Fruit fly (Drosophila melanogaster) Kc167 (cell line): Measurements from ENCODE around the gene CG31997.

Experiments used
- Myc ChIP-seq: fragments of >200 bp; optimal IDR thresholded peaks from 2 replicates; lab custom pipeline; 2017; ENCODE audit warnings: missing external identifiers
- Sin3A ChIP-seq: fragments of >200 bp; optimal IDR thresholded peaks from 2 replicates; lab custom pipeline; 2018; ENCODE audit warnings: missing external identifiers
- h ChIP-seq: fragments of >200 bp; optimal IDR thresholded peaks from 3 replicates; lab custom pipeline; 2018; ENCODE audit warnings: missing external identifiers
- insv ChIP-seq: fragments of >200 bp; optimal IDR thresholded peaks from 3 replicates; lab custom pipeline; 2018; ENCODE audit warnings: missing external identifiers
- psq ChIP-seq: fragments of >200 bp; optimal IDR thresholded peaks from 2 replicates; lab custom pipeline; 2017; ENCODE audit warnings: missing external identifiers
- ttk ChIP-seq: sonication (Bioruptor generic); optimal IDR thresholded peaks from 2 replicates; lab custom pipeline; 2017; ENCODE audit warnings: missing external identifiers

The CG31997 gene

DNA sequence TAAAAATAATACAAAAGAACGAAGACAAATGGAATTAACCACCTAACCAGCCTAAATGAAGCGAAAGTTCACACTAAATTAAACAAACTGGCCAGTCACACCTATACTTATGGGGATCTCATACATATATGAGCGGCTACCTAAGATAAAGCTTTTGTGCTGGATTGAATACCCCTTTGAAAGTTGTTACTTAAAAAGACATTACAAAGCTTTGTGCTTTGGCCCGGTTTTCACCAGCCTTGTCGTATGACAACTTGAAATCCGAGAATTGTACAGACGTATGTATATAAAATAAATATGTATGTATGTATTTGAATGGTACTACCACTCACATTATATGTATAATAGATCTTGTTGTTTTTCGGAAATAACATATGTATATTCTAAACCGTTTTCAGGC, at the start of gene CG31997:
CG31997 (minus strand) TSS at position 84 of the 400 bp plus-strand sequence.
- no peak for TF ChIP-seq ttk (lab: Kevin White, UChicago)
- no peak for TF ChIP-seq Sin3A (lab: Kevin White, UChicago)
- no peak for TF ChIP-seq psq (lab: Kevin White, UChicago)
- no peak for TF ChIP-seq h (lab: Kevin White, UChicago)
- TF ChIP-seq insv (lab: Kevin White, UChicago) = no peak
- TF ChIP-seq Myc (lab: Kevin White, UChicago) = no peak

DNA sequence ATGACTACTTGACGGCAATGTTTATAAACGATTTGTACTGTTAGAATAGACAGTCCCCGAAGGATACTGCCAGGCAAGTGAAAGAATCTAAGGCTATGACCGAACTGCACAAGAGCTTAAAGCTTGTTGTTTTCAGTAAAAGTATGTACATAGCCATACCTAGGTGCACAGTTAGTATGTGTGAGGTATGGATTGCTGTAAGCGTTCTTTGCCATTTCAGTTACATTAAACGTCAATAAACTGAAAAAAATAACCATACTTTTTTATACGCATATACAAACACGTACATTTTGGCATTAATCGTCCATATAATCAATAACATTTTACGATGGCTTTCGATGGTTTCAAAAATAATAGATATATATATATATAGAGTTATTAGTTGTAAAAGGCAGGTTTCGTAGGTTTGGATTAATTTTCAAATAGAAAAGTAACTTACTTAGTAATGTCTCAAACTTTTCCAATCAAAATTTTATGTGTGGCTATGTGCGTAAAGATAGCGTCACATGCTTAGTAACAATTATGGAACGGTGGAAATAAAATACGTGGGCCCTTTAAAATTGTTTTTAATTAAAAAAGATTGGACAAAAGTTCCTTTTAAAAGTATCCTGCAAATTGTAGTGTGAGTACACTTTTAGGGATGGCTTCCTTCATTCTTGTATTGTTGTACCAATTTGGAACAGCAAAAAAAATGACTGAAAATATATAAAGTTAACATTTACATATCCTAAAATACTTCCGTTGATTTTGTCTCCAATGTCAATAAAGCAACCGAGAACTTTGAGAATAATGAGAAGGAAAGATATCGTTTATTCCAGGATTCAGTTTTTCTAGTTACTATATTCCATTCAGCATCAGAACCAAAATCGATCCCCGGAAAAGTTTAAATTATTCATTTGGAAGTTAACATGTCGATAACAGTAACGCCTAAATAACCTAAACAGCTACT, 37.8 kb upstream of the CG31997 start, which contains the start of gene Abcd1:
Abcd1 (minus strand) TSS at position 444 of the 949 bp plus-strand sequence.
- TF ChIP-seq ttk (lab: Kevin White, UChicago) = no peak
- peak; percentile 40 for TF ChIP-seq h (lab: Kevin White, UChicago)

DNA sequence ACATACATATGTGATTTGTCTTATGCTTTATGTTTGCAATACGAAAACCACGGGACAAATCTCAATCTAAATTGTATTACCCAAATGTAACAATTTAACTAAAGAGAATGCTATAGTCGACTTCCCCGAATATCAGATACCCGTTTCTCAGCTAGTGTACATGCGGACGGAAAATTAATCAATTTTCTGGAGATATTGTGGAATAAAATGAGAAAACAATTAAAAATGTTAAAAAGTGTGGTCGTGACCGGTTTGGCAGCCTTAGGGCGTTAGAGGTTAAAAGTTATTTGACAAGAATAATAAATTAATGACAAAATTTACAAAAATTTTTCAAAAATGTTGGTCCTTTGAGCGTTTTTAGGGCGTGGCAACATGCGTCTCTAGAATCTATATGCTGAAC, 36.7 kb upstream of the CG31997 start:
- TF ChIP-seq psq (lab: Kevin White, UChicago) = no peak
- no peak for TF ChIP-seq ttk (lab: Kevin White, UChicago)
- no peak for TF ChIP-seq Sin3A (lab: Kevin White, UChicago)

DNA sequence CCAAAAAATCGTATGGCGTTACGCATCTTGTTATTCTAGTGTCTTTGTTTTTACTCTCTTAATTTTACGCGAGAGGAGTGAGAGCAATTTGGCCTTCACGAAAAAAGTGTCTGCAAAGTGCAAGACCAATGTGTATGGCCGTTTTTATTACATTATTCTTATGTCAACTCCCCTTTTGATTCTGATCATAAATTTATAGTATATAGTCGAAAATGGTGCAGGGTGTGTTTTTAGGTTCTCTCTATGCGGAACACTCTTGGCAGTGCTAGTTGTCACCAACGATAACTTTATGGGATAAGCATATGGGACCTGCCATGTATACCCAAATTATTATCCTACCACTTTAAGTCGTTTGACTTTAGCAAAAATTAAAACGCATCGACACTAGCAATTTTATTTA, 27.8 kb upstream of the CG31997 start:
- no peak for TF ChIP-seq Myc (lab: Kevin White, UChicago)
- no peak for TF ChIP-seq Sin3A (lab: Kevin White, UChicago)
- no peak for TF ChIP-seq psq (lab: Kevin White, UChicago)
- no peak for TF ChIP-seq h (lab: Kevin White, UChicago)
- TF ChIP-seq insv (lab: Kevin White, UChicago) = no peak
- no peak for TF ChIP-seq ttk (lab: Kevin White, UChicago)

DNA sequence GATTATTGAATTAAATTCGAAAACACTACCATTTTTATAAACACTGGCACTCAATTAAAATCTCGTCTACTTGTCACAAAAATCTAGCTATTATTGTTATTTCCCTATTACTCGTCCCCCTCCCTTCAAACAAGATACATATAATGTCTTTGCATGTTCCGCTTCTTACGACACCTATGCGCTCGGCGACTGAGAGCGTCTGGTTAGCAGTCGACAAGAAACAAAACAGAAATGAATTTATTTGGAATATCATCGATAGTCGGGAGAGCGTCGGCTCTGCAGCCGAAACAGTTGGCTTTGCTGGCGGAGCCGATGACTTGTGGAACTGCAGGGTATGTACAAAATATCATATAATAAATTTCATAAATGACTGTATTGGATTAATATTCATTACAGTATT, 25.8 kb upstream of the CG31997 start:
- TF ChIP-seq insv (lab: Kevin White, UChicago) (no peak), Myc (lab: Kevin White, UChicago) (no peak), h (lab: Kevin White, UChicago) (no peak), ttk (lab: Kevin White, UChicago) (no peak), Sin3A (lab: Kevin White, UChicago) (no peak), psq (lab: Kevin White, UChicago) (no peak)

DNA sequence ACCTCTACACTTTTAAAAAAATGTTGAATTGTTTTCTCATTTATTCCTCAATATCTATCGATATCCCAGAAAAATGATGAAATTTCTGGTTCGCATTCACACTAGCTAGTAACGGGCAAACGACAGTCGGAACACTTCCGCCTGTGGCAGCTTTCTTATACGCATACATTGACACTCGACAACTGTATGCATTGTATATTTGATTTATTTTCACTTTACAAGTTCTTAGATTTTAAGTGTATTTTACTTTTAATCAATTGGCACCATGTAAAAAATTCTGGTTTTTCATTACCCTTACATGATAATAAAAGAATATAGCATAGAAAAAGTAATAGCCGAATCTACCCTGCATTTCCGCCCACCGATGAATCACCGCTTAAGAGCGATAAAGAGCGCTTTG, 24.9 kb upstream of the CG31997 start:
- no peak for TF ChIP-seq ttk (lab: Kevin White, UChicago)
- no peak for TF ChIP-seq insv (lab: Kevin White, UChicago)

DNA sequence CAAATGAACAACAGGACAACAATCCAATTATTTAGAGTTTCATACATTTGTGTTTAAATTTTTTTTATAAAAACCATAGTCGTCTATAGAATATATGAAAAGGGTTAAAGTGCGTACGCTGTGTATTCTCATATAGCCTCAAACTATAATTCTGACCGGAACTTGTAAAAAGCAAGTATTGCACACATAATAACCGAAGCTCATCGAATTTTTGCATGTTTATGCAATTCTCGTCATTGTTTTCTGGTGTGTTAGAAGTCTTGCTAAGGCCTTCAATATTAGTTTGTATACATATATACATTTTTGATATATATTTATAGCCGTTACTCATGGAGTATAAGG, 24.0 kb upstream of the CG31997 start:
- TF ChIP-seq Sin3A (lab: Kevin White, UChicago) (no peak), Myc (lab: Kevin White, UChicago) (no peak), insv (lab: Kevin White, UChicago) (no peak), h (lab: Kevin White, UChicago) (no peak), psq (lab: Kevin White, UChicago) (no peak), ttk (lab: Kevin White, UChicago) (no peak)

DNA sequence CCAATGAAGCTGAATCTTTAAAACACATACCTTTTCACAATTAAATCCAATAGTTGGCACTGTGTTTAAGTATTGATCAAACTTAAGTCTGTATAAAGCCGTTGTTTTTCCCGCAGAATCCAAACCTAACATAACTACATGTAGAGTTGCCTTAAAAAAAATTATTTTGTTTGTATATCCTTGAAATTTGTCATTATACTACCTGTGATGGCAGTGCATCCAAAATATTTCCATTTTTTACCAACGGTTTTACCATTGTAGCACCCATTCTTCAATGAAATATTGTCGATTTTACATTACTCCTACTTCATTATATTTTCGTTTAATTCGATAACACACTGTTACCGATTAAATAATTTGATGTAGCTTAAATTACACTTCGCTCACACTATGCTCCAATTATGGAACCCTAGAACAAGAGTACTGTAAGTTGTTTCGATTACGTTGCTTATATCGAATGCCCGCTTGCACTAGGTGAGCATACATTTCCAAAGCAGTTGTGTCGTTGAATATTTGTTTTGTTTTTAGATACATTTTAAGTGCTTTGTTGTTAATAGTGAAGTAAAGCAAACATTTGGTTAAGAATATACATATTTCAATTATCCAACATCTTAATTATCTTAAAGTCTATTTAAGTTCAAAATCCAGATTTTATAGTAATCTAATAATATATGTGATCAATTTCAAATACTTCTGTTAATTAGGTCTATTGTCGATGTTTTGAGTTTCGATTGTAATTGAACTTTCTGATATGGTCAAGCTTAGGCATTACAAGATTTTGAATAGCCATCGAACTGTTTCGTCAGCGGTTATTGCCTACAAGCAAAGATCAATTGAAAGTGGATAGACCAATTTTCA, 23.4 kb upstream of the CG31997 start, which contains the start of gene Arl4:
Arl4 (minus strand) TSS at position 328 of the 858 bp plus-strand sequence.
- no peak for TF ChIP-seq Sin3A (lab: Kevin White, UChicago)
- TF ChIP-seq ttk (lab: Kevin White, UChicago) = no peak
- TF ChIP-seq psq (lab: Kevin White, UChicago) = no peak
- no peak for TF ChIP-seq h (lab: Kevin White, UChicago)
- TF ChIP-seq Myc (lab: Kevin White, UChicago) = no peak
- no peak for TF ChIP-seq insv (lab: Kevin White, UChicago)

DNA sequence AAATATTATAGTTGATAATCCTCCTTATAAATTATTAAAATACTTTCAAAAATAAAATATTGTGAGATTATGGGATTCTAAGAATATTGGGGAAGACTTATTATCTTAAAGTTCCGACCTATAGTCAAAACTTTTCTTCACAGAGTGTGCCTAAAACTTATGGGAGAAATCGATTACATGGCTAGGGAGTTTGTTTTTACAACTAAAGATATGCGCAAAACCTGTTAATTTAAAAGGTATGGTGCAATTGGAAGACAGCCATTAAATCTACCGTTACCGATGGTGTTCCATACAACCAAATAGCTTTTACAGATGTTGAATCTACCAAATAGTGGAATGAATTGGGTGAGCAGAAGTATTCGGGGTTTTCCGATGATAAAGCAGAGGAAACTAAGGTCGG, 19.4 kb upstream of the CG31997 start, which contains the start of gene CG33978:
CG33978 (minus strand) TSS at position 395 of the 400 bp plus-strand sequence.
- TF ChIP-seq ttk (lab: Kevin White, UChicago) (no peak), insv (lab: Kevin White, UChicago) (no peak), Myc (lab: Kevin White, UChicago) (no peak), h (lab: Kevin White, UChicago) (no peak), Sin3A (lab: Kevin White, UChicago) (no peak), psq (lab: Kevin White, UChicago) (no peak)

DNA sequence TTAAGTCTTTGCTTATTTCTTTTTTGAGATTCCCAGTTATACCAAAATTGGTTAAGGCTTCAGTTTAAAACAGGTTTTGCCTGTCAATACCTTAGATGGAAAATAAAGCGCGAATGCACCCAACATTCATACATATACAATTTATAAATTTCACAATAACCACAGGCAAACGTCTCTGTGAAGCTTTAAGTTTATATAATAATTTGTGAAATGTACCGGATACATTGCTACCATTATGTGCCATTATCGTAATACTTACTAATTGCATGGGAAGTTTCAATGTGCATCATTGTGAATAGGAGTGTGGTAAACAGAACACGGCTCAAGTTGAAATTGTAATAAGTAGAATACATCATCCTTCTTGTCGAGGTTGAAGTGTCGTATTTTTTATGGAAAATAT, 18.7 kb upstream of the CG31997 start:
- TF ChIP-seq h (lab: Kevin White, UChicago) = no peak
- TF ChIP-seq Sin3A (lab: Kevin White, UChicago) = no peak
- no peak for TF ChIP-seq ttk (lab: Kevin White, UChicago)
- no peak for TF ChIP-seq psq (lab: Kevin White, UChicago)
- no peak for TF ChIP-seq insv (lab: Kevin White, UChicago)
- no peak for TF ChIP-seq Myc (lab: Kevin White, UChicago)

DNA sequence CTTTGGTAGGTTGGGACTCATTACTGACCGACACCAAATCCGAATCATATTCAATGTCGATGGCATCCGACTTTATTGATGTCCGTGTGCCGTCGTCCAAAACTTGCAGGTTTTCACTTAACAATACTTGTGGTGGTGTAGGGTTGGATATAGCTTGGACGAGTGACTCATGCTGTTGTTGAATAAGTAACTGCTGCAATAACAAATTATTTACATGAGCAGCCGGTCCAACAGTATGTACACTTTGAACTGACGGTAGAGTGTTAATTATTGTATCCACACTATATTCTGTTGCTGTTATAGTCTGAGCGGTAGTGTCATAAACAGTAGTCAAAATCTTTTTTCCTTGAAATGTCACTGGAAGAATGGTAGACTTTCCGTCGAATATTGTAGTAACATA, 11.7 kb upstream of the CG31997 start:
- no peak for TF ChIP-seq psq (lab: Kevin White, UChicago)
- no peak for TF ChIP-seq insv (lab: Kevin White, UChicago)
- TF ChIP-seq Sin3A (lab: Kevin White, UChicago) = no peak
- TF ChIP-seq Myc (lab: Kevin White, UChicago) = no peak
- TF ChIP-seq ttk (lab: Kevin White, UChicago) = no peak
- TF ChIP-seq h (lab: Kevin White, UChicago) = no peak
